Fruit fly (Drosophila melanogaster): ENCODE results near the gene Ilp8.
A peak's percentile ranks its signal among the peaks of the same experiment; 100 is the strongest.

Ilp8 gene

dm6 chr3L:17007041-17007471, 24.8 kb downstream of the Ilp8 start:
- peak; percentile 15 for TF ChIP-seq CG17801 (GFP tag; optimal IDR thresholded peaks at IDR 0.05; ENCODE audit: partially characterized antibody)

- TF ChIP-seq CG17801 (GFP tag; optimal IDR thresholded peaks at IDR 0.05; ENCODE audit: partially characterized antibody), result no peak
These were observed 25.6 kb downstream of the Ilp8 start for dm6 chr3L:17006250-17006693.

dm6 chr3L:17005415-17005796, 26.5 kb downstream of the Ilp8 start:
- no peak for TF ChIP-seq CG17801 (GFP tag; optimal IDR thresholded peaks at IDR 0.05; ENCODE audit: partially characterized antibody)

dm6 chr3L:17004765-17005414, 27.0 kb downstream of the Ilp8 start:
- TF ChIP-seq CG17801 (GFP tag; optimal IDR thresholded peaks at IDR 0.05; ENCODE audit: partially characterized antibody), result no peak

dm6 chr3L:17004218-17004759, 27.6 kb downstream of the Ilp8 start:
- no peak for TF ChIP-seq CG17801 (GFP tag; optimal IDR thresholded peaks at IDR 0.05; ENCODE audit: partially characterized antibody)

- TF ChIP-seq CG17801 (GFP tag; optimal IDR thresholded peaks at IDR 0.05; ENCODE audit: partially characterized antibody), result peak; percentile 29
These were observed 28.4 kb downstream of the Ilp8 start for dm6 chr3L:17003251-17004171.

- no peak for TF ChIP-seq CG17801 (GFP tag; optimal IDR thresholded peaks at IDR 0.05; ENCODE audit: partially characterized antibody)
These were observed 29.6 kb downstream of the Ilp8 start for dm6 chr3L:17002140-17002849.

dm6 chr3L:17001055-17001454, 30.8 kb downstream of the Ilp8 start:
- TF ChIP-seq CG17801 (GFP tag; optimal IDR thresholded peaks at IDR 0.05; ENCODE audit: partially characterized antibody), result no peak

- peak; percentile 33 for TF ChIP-seq CG17801 (GFP tag; optimal IDR thresholded peaks at IDR 0.05; ENCODE audit: partially characterized antibody)
These were observed 31.6 kb downstream of the Ilp8 start for dm6 chr3L:17000289-17000688.

- TF ChIP-seq CG17801 (GFP tag; optimal IDR thresholded peaks at IDR 0.05; ENCODE audit: partially characterized antibody), result no peak
These were observed 37.1 kb downstream of the Ilp8 start for dm6 chr3L:16994805-16995204.

dm6 chr3L:16989169-16989568, 42.7 kb downstream of the Ilp8 start:
- TF ChIP-seq CG17801 (GFP tag; optimal IDR thresholded peaks at IDR 0.05; ENCODE audit: partially characterized antibody), result no peak

- no peak for TF ChIP-seq CG17801 (GFP tag; optimal IDR thresholded peaks at IDR 0.05; ENCODE audit: partially characterized antibody)
These were observed 43.4 kb downstream of the Ilp8 start for dm6 chr3L:16988526-16988925.

- no peak for TF ChIP-seq CG17801 (GFP tag; optimal IDR thresholded peaks at IDR 0.05; ENCODE audit: partially characterized antibody)
These were observed 44.5 kb downstream of the Ilp8 start for dm6 chr3L:16987347-16987746.

dm6 chr3L:16986062-16987013, 45.5 kb downstream of the Ilp8 start:
- TF ChIP-seq CG17801 (GFP tag; optimal IDR thresholded peaks at IDR 0.05; ENCODE audit: partially characterized antibody), result no peak
